Fruit fly (Drosophila melanogaster): ENCODE results near the gene CG46439.

The CG46439 gene

dm6 chr3L:11107432-11107831 lies 11.4 kb upstream of the CG46439 start, which contains the start of gene CG32073:
TSS of gene CG32073 (minus strand) at chr3L:11107582.
- TF ChIP-seq usp (GFP tag; optimal IDR thresholded peaks at IDR 0.05) (no peak), Dll (optimal IDR thresholded peaks at IDR 0.05) (no peak), pan (optimal IDR thresholded peaks at IDR 0.05) (no peak), EcR (GFP tag; optimal IDR thresholded peaks at IDR 0.05) (no peak), psq (optimal IDR thresholded peaks at IDR 0.05) (no peak), CG8478 (optimal IDR thresholded peaks at IDR 0.05) (no peak)

- TF ChIP-seq usp (GFP tag; optimal IDR thresholded peaks at IDR 0.05), result no peak
- no peak for TF ChIP-seq Dll (optimal IDR thresholded peaks at IDR 0.05)
- TF ChIP-seq CG8478 (optimal IDR thresholded peaks at IDR 0.05), result no peak
- TF ChIP-seq psq (optimal IDR thresholded peaks at IDR 0.05), result no peak
- TF ChIP-seq EcR (GFP tag; optimal IDR thresholded peaks at IDR 0.05), result no peak
- no peak for TF ChIP-seq pan (optimal IDR thresholded peaks at IDR 0.05)
Measured at dm6 chr3L:11103773-11104172, 7.7 kb upstream of the CG46439 start, which contains the start of gene CG32071. TSS of gene CG32071 (minus strand) at chr3L:11103873.

DNA sequence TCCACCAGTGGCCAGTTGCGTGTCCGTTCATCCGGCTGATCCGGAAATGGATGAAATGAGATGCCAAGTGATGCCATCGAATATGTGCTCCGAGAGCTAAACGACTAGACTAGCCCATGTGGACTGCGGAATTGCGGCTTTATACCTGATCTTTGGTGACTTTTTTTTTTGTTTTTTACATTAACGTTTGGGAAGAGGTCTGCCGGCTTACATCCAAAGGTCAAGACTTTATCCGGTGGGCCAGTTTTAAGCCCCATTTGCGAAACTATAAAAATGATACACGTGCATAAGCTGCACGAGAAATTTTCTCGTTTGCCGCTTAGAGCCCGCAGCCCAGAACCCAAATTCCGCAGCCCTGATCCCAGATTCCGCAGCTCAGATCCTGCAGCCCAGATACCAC lies 6.9 kb upstream of the CG46439 start, which contains the start of gene Elo68alpha:
Gene Elo68alpha, minus strand, starts transcription at position 101 of the 400 bp plus-strand sequence.
- TF ChIP-seq EcR (GFP tag; optimal IDR thresholded peaks at IDR 0.05) (no peak), usp (GFP tag; optimal IDR thresholded peaks at IDR 0.05) (no peak), Dll (optimal IDR thresholded peaks at IDR 0.05) (no peak), psq (optimal IDR thresholded peaks at IDR 0.05) (no peak), CG8478 (optimal IDR thresholded peaks at IDR 0.05) (no peak), pan (optimal IDR thresholded peaks at IDR 0.05) (no peak)

DNA sequence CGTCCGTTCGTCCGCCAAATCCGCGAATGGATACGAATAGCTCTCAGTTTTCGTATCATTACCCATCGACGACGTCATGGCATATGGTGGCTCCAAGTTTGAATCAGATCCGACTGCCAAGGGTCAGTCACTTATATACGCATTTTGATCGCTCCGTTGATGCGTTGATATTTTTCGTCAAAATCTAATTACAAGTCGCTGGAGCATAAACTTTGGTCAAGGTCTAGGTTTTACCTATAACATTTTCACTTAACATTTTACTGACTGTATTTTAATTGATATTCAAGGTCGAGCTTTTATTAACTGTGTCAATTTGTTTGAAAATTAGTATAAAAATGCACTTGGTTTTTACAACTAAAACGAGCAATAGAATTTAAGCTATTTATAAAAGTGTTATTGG lies 5.6 kb upstream of the CG46439 start, which contains the start of gene Elo68beta:
Gene Elo68beta, minus strand, starts transcription at position 101 of the 400 bp plus-strand sequence.
- no peak for TF ChIP-seq CG8478 (optimal IDR thresholded peaks at IDR 0.05)
- no peak for TF ChIP-seq pan (optimal IDR thresholded peaks at IDR 0.05)
- TF ChIP-seq EcR (GFP tag; optimal IDR thresholded peaks at IDR 0.05), result no peak
- TF ChIP-seq Dll (optimal IDR thresholded peaks at IDR 0.05), result no peak
- TF ChIP-seq usp (GFP tag; optimal IDR thresholded peaks at IDR 0.05), result no peak
- TF ChIP-seq psq (optimal IDR thresholded peaks at IDR 0.05), result no peak

DNA sequence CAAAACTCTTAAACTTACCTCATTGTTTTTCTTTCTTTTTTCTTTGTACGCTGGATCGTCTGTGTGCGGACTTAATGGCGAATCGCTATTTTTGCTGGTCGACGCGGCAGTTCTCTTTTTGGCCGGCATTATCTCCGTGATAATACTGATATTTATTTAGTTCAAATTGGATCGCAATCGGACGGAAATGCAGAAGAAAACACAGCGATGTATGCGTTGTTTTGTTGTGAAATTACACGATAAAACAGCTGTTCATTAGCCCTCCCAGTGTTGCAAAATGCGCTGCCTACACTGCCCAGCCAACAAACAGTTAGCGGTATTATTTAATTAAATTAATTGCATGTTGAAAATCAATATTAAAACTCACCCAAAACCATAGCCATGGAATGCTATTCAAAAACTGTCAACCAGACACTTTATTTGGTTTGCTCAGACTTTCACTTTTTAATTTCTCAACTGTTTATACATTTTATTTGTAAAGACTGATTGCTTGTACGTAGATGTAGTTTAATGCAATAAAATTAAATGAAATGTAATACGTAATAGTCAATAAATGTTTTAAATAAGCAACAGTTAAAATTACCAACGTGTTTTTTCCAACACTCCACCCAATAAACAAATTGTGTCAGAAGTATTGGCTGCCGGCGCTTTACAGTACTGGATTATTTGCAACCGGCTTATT lies 2.1 kb upstream of the CG46439 start, which contains the start of the genes Irbp18 and APP-BP1:
Gene Irbp18, minus strand, starts transcription at position 205 of the 682 bp plus-strand sequence.
Gene APP-BP1, plus strand, starts transcription at position 431 of the 682 bp plus-strand sequence.
- TF ChIP-seq pan (optimal IDR thresholded peaks at IDR 0.05), result no peak
- no peak for TF ChIP-seq psq (optimal IDR thresholded peaks at IDR 0.05)

DNA sequence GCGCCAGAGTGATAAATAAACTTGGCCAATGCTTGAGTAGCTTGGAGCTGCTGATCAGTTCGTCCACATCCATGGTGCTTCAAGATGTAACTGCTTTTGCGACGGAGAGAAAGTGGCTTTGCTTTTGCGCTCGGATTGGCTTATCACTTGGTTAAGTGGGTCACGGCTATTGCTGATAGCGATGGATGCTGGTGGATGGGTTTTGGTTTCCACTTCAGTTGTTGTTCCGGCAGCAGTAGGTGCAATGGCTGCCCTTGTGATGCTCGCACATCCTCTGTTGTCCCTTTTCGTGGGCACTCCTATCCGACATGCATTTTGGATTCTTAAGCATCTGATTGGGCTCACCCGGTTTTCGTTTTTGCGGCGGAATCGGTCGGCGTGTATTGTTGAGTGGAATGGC lies 1.8 kb downstream of the CG46439 start:
- TF ChIP-seq EcR (GFP tag; optimal IDR thresholded peaks at IDR 0.05), result no peak
- no peak for TF ChIP-seq usp (GFP tag; optimal IDR thresholded peaks at IDR 0.05)
- TF ChIP-seq psq (optimal IDR thresholded peaks at IDR 0.05), result no peak
- no peak for TF ChIP-seq CG8478 (optimal IDR thresholded peaks at IDR 0.05)
- TF ChIP-seq Dll (optimal IDR thresholded peaks at IDR 0.05), result no peak
- TF ChIP-seq pan (optimal IDR thresholded peaks at IDR 0.05), result no peak

- TF ChIP-seq Dll (optimal IDR thresholded peaks at IDR 0.05), result no peak
- TF ChIP-seq psq (optimal IDR thresholded peaks at IDR 0.05), result no peak
- TF ChIP-seq pan (optimal IDR thresholded peaks at IDR 0.05), result no peak
- no peak for TF ChIP-seq usp (GFP tag; optimal IDR thresholded peaks at IDR 0.05)
- no peak for TF ChIP-seq CG8478 (optimal IDR thresholded peaks at IDR 0.05)
- TF ChIP-seq EcR (GFP tag; optimal IDR thresholded peaks at IDR 0.05), result no peak
Measured at dm6 chr3L:11093046-11093520, 3.0 kb downstream of the CG46439 start, which contains the start of gene JIL-1. TSS of gene JIL-1 (minus strand) at chr3L:11093193.

DNA sequence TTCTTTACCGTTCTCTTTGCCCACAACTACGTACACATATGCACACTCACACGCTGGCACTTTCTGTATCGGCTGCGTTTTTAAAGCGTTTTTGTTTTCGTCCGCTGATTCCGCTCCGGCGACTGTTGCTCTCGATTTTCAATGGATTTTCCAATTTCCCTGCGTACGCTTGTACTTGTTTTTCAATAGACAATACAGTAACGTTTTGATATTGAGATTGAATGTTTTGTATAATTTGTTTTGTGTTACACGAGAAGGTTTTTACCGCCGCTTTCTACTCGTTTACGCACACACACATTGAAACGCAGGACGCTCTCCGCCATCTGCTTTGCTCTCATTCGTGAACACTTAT lies 3.5 kb downstream of the CG46439 start:
- TF ChIP-seq usp (GFP tag; optimal IDR thresholded peaks at IDR 0.05) (no peak), EcR (GFP tag; optimal IDR thresholded peaks at IDR 0.05) (no peak), CG8478 (optimal IDR thresholded peaks at IDR 0.05) (no peak), Dll (optimal IDR thresholded peaks at IDR 0.05) (no peak), psq (optimal IDR thresholded peaks at IDR 0.05) (no peak), pan (optimal IDR thresholded peaks at IDR 0.05) (no peak)

dm6 chr3L:11091943-11092609 lies 4.0 kb downstream of the CG46439 start:
- TF ChIP-seq psq (optimal IDR thresholded peaks at IDR 0.05), result no peak
- no peak for TF ChIP-seq CG8478 (optimal IDR thresholded peaks at IDR 0.05)
- TF ChIP-seq pan (optimal IDR thresholded peaks at IDR 0.05), result no peak
- no peak for TF ChIP-seq usp (GFP tag; optimal IDR thresholded peaks at IDR 0.05)
- TF ChIP-seq Dll (optimal IDR thresholded peaks at IDR 0.05), result no peak
- TF ChIP-seq EcR (GFP tag; optimal IDR thresholded peaks at IDR 0.05), result no peak

dm6 chr3L:11089805-11090440 lies 6.1 kb downstream of the CG46439 start:
- no peak for TF ChIP-seq usp (GFP tag; optimal IDR thresholded peaks at IDR 0.05)
- TF ChIP-seq pan (optimal IDR thresholded peaks at IDR 0.05), result no peak
- TF ChIP-seq Dll (optimal IDR thresholded peaks at IDR 0.05), result no peak
- no peak for TF ChIP-seq EcR (GFP tag; optimal IDR thresholded peaks at IDR 0.05)

dm6 chr3L:11085810-11086209 lies 10.2 kb downstream of the CG46439 start:
- no peak for TF ChIP-seq psq (optimal IDR thresholded peaks at IDR 0.05)
- TF ChIP-seq pan (optimal IDR thresholded peaks at IDR 0.05), result no peak
- TF ChIP-seq CG8478 (optimal IDR thresholded peaks at IDR 0.05), result no peak
- no peak for TF ChIP-seq EcR (GFP tag; optimal IDR thresholded peaks at IDR 0.05)
- TF ChIP-seq usp (GFP tag; optimal IDR thresholded peaks at IDR 0.05), result no peak
- no peak for TF ChIP-seq Dll (optimal IDR thresholded peaks at IDR 0.05)

Data from whole organism.